Worm (Caenorhabditis elegans): ENCODE data around the gene srz-96.

DNA sequence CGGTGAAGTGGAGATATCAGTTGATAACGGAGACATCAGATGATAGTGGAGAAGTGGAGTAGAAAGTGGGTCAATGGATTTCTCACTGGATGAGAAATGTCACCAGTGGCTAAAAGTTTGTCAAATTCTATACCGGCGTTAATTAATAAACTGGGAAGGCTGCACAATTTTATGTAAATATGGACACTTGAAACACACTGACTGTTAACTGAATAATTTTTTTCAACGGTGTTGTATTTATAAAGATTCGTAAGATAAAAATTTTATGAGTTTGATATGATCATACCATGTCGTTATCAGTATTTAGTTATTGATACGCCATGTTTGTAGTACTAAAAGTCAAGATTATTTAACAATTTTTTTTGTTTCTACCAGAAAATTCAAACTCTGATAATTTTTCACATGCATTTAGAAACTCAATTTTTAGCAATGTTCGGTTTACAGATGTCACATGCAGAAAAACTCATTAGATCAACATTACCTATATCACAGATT, 39.5 kb upstream of the srz-96 start, which contains the start of gene F40D4.12:
- TF ChIP-seq fkh-10 (GFP tag; optimal IDR thresholded peaks at IDR 0.05), result no peak
- no peak for TF ChIP-seq php-3 (GFP tag; IDR thresholded peaks at IDR 0.05)
- no peak for TF ChIP-seq mes-2 (tag; optimal IDR thresholded peaks at IDR 0.05; ENCODE audit: poor library complexity, severe bottlenecking)
- no peak for TF ChIP-seq ctbp-1 (GFP tag; IDR thresholded peaks at IDR 0.05)
- TF ChIP-seq ama-1 (optimal IDR thresholded peaks at IDR 0.05), result no peak
- TF ChIP-seq nhr-11 (tag; optimal IDR thresholded peaks at IDR 0.05), result no peak
- TF ChIP-seq tag-97 (GFP tag; IDR thresholded peaks at IDR 0.05), result no peak
- TF ChIP-seq aly-2 (tag; optimal IDR thresholded peaks at IDR 0.05), result no peak
- TF ChIP-seq pqm-1 (tag; optimal IDR thresholded peaks at IDR 0.05), result no peak
- no peak for TF ChIP-seq ZK546.5 (tag; optimal IDR thresholded peaks at IDR 0.05)
- no peak for TF ChIP-seq nhr-25 (tag; optimal IDR thresholded peaks at IDR 0.05; ENCODE audit: borderline replicate concordance, insufficient read depth)
- no peak for TF ChIP-seq dpl-1 (GFP tag; optimal IDR thresholded peaks at IDR 0.05)
- no peak for TF ChIP-seq zip-11 (GFP tag; IDR thresholded peaks at IDR 0.05)
